Fruit fly (Drosophila melanogaster) whole organism, embryonic: ENCODE measurements around the gene a10.

Experiments used
- Ada2b ChIP-seq: fragments of 200-800 bp; sonication (Bioruptor generic); IDR thresholded peaks from 2 replicates; pipeline ENCODE4 v1.3.6; 2022; ENCODE audit warnings: missing biosample characterization, missing genetic modification characterization
- Adf1 ChIP-seq: fragments of 200-800 bp; sonication (Bioruptor generic); IDR thresholded peaks from 2 replicates; pipeline ENCODE4 v1.3.6; 2022; ENCODE audit warnings: missing biosample characterization, missing genetic modification characterization
- BEAF-32 ChIP-seq: fragments of 200-800 bp; sonication (Bioruptor generic); optimal IDR thresholded peaks from 3 replicates; lab custom pipeline; 2017; ENCODE audit warnings: missing biosample characterization, missing genetic modification characterization, mild to moderate bottlenecking, moderate library complexity, missing genetic modification reagents
- Bgb ChIP-seq: fragments of 200-800 bp; sonication (Bioruptor generic); IDR thresholded peaks from 2 replicates; pipeline ENCODE4 v1.3.6; 2022; ENCODE audit warnings: missing biosample characterization, missing genetic modification characterization; ENCODE audit not compliant: partially characterized antibody
- C15 ChIP-seq: fragments of 200-800 bp; sonication (Bioruptor generic); IDR thresholded peaks from 3 replicates; pipeline ENCODE4 v1.3.6; 2022; ENCODE audit warnings: missing biosample characterization, missing genetic modification characterization
- CG12104 ChIP-seq: fragments of 200-800 bp; sonication (Bioruptor generic); optimal IDR thresholded peaks from 3 replicates; lab custom pipeline; 2016; ENCODE audit warnings: missing biosample characterization, missing genetic modification characterization
- CG12769 ChIP-seq: fragments of 200-800 bp; sonication (Bioruptor generic); optimal IDR thresholded peaks from 2 replicates; lab custom pipeline; 2019; ENCODE audit warnings: missing biosample characterization, mild to moderate bottlenecking, missing genetic modification characterization, moderate library complexity
- CG13287 ChIP-seq: fragments of 200-800 bp; sonication (Bioruptor generic); IDR thresholded peaks from 2 replicates; pipeline ENCODE4 v1.3.6; 2022; ENCODE audit warnings: missing biosample characterization, missing genetic modification characterization; ENCODE audit not compliant: partially characterized antibody
- CG13894 ChIP-seq: fragments of 200-800 bp; sonication (Bioruptor generic); optimal IDR thresholded peaks from 3 replicates; lab custom pipeline; 2018; ENCODE audit warnings: missing biosample characterization, mild to moderate bottlenecking, missing genetic modification characterization, moderate library complexity
- CG15073 ChIP-seq: fragments of 200-800 bp; sonication (Bioruptor generic); optimal IDR thresholded peaks from 2 replicates; lab custom pipeline; 2016; ENCODE audit warnings: missing biosample characterization, missing genetic modification characterization
- CG16813 ChIP-seq: fragments of 200-800 bp; sonication (Bioruptor generic); IDR thresholded peaks from 3 replicates; pipeline ENCODE4 v1.3.6; 2022; ENCODE audit warnings: missing biosample characterization, missing genetic modification characterization; ENCODE audit not compliant: partially characterized antibody
- CG17612 ChIP-seq: fragments of 200-800 bp; sonication (Bioruptor generic); IDR thresholded peaks from 2 replicates; pipeline ENCODE4 v1.3.6; 2022; ENCODE audit warnings: missing biosample characterization, missing genetic modification characterization
- CG18764 ChIP-seq: fragments of 200-800 bp; sonication (Bioruptor generic); optimal IDR thresholded peaks from 3 replicates; lab custom pipeline; 2016; ENCODE audit warnings: missing biosample characterization, missing genetic modification characterization
- CG31365 ChIP-seq: fragments of 200-800 bp; sonication (Bioruptor generic); optimal IDR thresholded peaks from 2 replicates; lab custom pipeline; 2018; ENCODE audit warnings: missing biosample characterization, mild to moderate bottlenecking, missing genetic modification characterization
- CG4730 ChIP-seq: fragments of 200-800 bp; sonication (Bioruptor generic); IDR thresholded peaks from 2 replicates; pipeline ENCODE4 v1.3.6; 2022; ENCODE audit warnings: missing biosample characterization, missing genetic modification characterization
- CG6654 ChIP-seq: fragments of 200-800 bp; sonication (Bioruptor generic); optimal IDR thresholded peaks from 2 replicates; lab custom pipeline; 2017; ENCODE audit warnings: missing biosample characterization, mild to moderate bottlenecking, missing genetic modification characterization
- CG7372 ChIP-seq: fragments of 200-800 bp; sonication (Bioruptor generic); IDR thresholded peaks from 2 replicates; pipeline ENCODE4 v1.3.6; 2022; ENCODE audit warnings: missing biosample characterization, missing genetic modification characterization
- CG8290 ChIP-seq, 3 experiments: fragments of 200-800 bp; sonication (Bioruptor generic); optimal IDR thresholded peaks; 2 replicates each; lab custom pipeline; 2016 to 2019; ENCODE audit warnings: missing biosample characterization in 3 of 3, missing genetic modification characterization in 3 of 3, mild to moderate bottlenecking in 2 of 3, moderate library complexity in 1 of 3
- CG8478 ChIP-seq: fragments of >200 bp; optimal IDR thresholded peaks from 2 replicates; lab custom pipeline; 2018
- CG9437 ChIP-seq: fragments of 200-800 bp; sonication (Bioruptor generic); optimal IDR thresholded peaks from 2 replicates; lab custom pipeline; 2018; ENCODE audit warnings: missing biosample characterization, mild to moderate bottlenecking, missing genetic modification characterization
- Camta ChIP-seq: fragments of 200-800 bp; sonication (Bioruptor generic); optimal IDR thresholded peaks from 2 replicates; lab custom pipeline; 2016; ENCODE audit warnings: missing biosample characterization, missing genetic modification characterization
- CkIIα-i1 ChIP-seq: fragments of 200-800 bp; sonication (Bioruptor generic); IDR thresholded peaks from 2 replicates; pipeline ENCODE4 v1.3.6; 2022; ENCODE audit warnings: missing biosample characterization, missing genetic modification characterization
- Dll ChIP-seq: fragments of 200-800 bp; sonication (Bioruptor generic); IDR thresholded peaks from 4 replicates; pipeline ENCODE4 v1.3.6; 2022; ENCODE audit warnings: missing biosample characterization, missing genetic modification characterization; ENCODE audit not compliant: partially characterized antibody
- ERR ChIP-seq: fragments of 200-800 bp; sonication (Bioruptor generic); optimal IDR thresholded peaks from 2 replicates; lab custom pipeline; 2016; ENCODE audit warnings: missing biosample characterization, missing genetic modification characterization
- Eip74EF ChIP-seq, 2 experiments: fragments of 200-800 bp in 1 of 2; fragments of >200 bp in 1 of 2; sonication (Bioruptor generic) in 1 of 2; optimal IDR thresholded peaks; 2 replicates each; lab custom pipeline; 2017 to 2019; ENCODE audit warnings: missing biosample characterization in 2 of 2, missing genetic modification characterization in 2 of 2, mild to moderate bottlenecking in 1 of 2, moderate library complexity in 1 of 2
- MBD-R2 ChIP-seq: fragments of 200-800 bp; sonication (Bioruptor generic); IDR thresholded peaks from 2 replicates; pipeline ENCODE4 v1.3.6; 2022; ENCODE audit warnings: missing biosample characterization, missing genetic modification characterization
- Med ChIP-seq: fragments of 200-800 bp; sonication (Bioruptor generic); peaks from one replicate; lab custom pipeline; 2016; ENCODE audit warnings: missing biosample characterization, missing genetic modification characterization, mild to moderate bottlenecking, inconsistent platforms, moderate library complexity
- Scr ChIP-seq: fragments of 200-800 bp; sonication (Bioruptor generic); IDR thresholded peaks from 2 replicates; pipeline ENCODE4 v1.3.6; 2022; ENCODE audit warnings: missing biosample characterization, missing genetic modification characterization; ENCODE audit not compliant: partially characterized antibody
- Sox102F ChIP-seq: fragments of 200-800 bp; sonication (Bioruptor generic); optimal IDR thresholded peaks from 2 replicates; lab custom pipeline; 2018; ENCODE audit warnings: missing biosample characterization, mild to moderate bottlenecking, missing genetic modification characterization, moderate library complexity
- Trl ChIP-seq, 3 experiments: fragments of >200 bp in 2 of 3; fragments of 200-800 bp in 1 of 3; sonication (Bioruptor generic) in 1 of 3; optimal IDR thresholded peaks; 2 replicates in 1 of 3; 3 replicates in 2 of 3; lab custom pipeline; 2016 to 2017; ENCODE audit warnings: missing biosample characterization in 1 of 3, missing genetic modification characterization in 1 of 3
- ab ChIP-seq: fragments of 200-800 bp; sonication (Bioruptor generic); optimal IDR thresholded peaks from 2 replicates; lab custom pipeline; 2016; ENCODE audit warnings: missing biosample characterization, missing genetic modification characterization
- al ChIP-seq: fragments of 200-800 bp; sonication (Bioruptor generic); IDR thresholded peaks from 2 replicates; pipeline ENCODE4 v1.3.6; 2022; ENCODE audit warnings: missing biosample characterization, missing genetic modification characterization
- amos ChIP-seq: fragments of 200-800 bp; sonication (Bioruptor generic); IDR thresholded peaks from 2 replicates; pipeline ENCODE4 v1.3.6; 2022; ENCODE audit warnings: missing biosample characterization, missing genetic modification characterization; ENCODE audit not compliant: partially characterized antibody
- ap ChIP-seq: fragments of 200-800 bp; sonication (Bioruptor generic); IDR thresholded peaks from 2 replicates; pipeline ENCODE4 v1.3.6; 2022; ENCODE audit warnings: missing biosample characterization, missing genetic modification characterization
- bbx ChIP-seq: fragments of 200-800 bp; sonication (Bioruptor generic); IDR thresholded peaks from 2 replicates; pipeline ENCODE4 v1.3.6; 2022; ENCODE audit warnings: missing biosample characterization, missing genetic modification characterization; ENCODE audit not compliant: partially characterized antibody
- chinmo ChIP-seq: fragments of 200-800 bp; sonication (Bioruptor generic); IDR thresholded peaks from 4 replicates; pipeline ENCODE4 v1.3.6; 2022; ENCODE audit warnings: missing biosample characterization, missing genetic modification characterization; ENCODE audit not compliant: partially characterized antibody
- cwo ChIP-seq: fragments of 200-800 bp; sonication (Bioruptor generic); optimal IDR thresholded peaks from 3 replicates; lab custom pipeline; 2017; ENCODE audit warnings: missing biosample characterization, missing genetic modification characterization, mild to moderate bottlenecking, moderate library complexity, missing genetic modification reagents
- emc ChIP-seq: fragments of 200-800 bp; sonication (Bioruptor generic); optimal IDR thresholded peaks from 2 replicates; lab custom pipeline; 2016; ENCODE audit warnings: missing biosample characterization, missing genetic modification characterization
- ems ChIP-seq: fragments of 200-800 bp; sonication (Bioruptor generic); optimal IDR thresholded peaks from 3 replicates; lab custom pipeline; 2016; ENCODE audit warnings: missing biosample characterization, missing genetic modification characterization
- fru ChIP-seq: fragments of >200 bp; optimal IDR thresholded peaks from 2 replicates; lab custom pipeline; 2017
- fu2 ChIP-seq: fragments of 200-800 bp; sonication (Bioruptor generic); optimal IDR thresholded peaks from 2 replicates; lab custom pipeline; 2016; ENCODE audit warnings: missing biosample characterization, missing genetic modification characterization
- gro ChIP-seq: fragments of 200-800 bp; sonication (Bioruptor generic); optimal IDR thresholded peaks from 2 replicates; lab custom pipeline; 2016; ENCODE audit warnings: missing biosample characterization, missing genetic modification characterization
- lov ChIP-seq, 2 experiments: fragments of 200-800 bp in 1 of 2; fragments of >200 bp in 1 of 2; sonication (Bioruptor generic) in 1 of 2; IDR thresholded peaks in 1 of 2; optimal IDR thresholded peaks in 1 of 2; 2 replicates in 1 of 2; 3 replicates in 1 of 2; pipeline versions ENCODE4 v1.3.6 to Lab custom; 2017 to 2022; ENCODE audit warnings: missing biosample characterization in 1 of 2, missing genetic modification characterization in 1 of 2
- mirr ChIP-seq: fragments of 200-800 bp; sonication (Bioruptor generic); optimal IDR thresholded peaks from 3 replicates; lab custom pipeline; 2018; ENCODE audit warnings: missing biosample characterization, mild to moderate bottlenecking, missing genetic modification characterization
- nerfin-1 ChIP-seq: fragments of 200-800 bp; sonication (Bioruptor generic); optimal IDR thresholded peaks from 3 replicates; lab custom pipeline; 2019; ENCODE audit warnings: missing biosample characterization, mild to moderate bottlenecking, missing genetic modification characterization, moderate library complexity
- sd ChIP-seq: fragments of 200-800 bp; sonication (Bioruptor generic); optimal IDR thresholded peaks from 3 replicates; lab custom pipeline; 2018; ENCODE audit warnings: missing biosample characterization, mild to moderate bottlenecking, missing genetic modification characterization, moderate library complexity
- sima ChIP-seq: fragments of 200-800 bp; sonication (Bioruptor generic); optimal IDR thresholded peaks from 2 replicates; lab custom pipeline; 2016; ENCODE audit warnings: missing biosample characterization, missing genetic modification characterization
- tna ChIP-seq: fragments of 200-800 bp; sonication (Bioruptor generic); IDR thresholded peaks from 2 replicates; pipeline ENCODE4 v1.3.6; 2022; ENCODE audit warnings: missing biosample characterization, missing genetic modification characterization; ENCODE audit not compliant: partially characterized antibody
- vvl ChIP-seq: fragments of 200-800 bp; sonication (Bioruptor generic); IDR thresholded peaks from 2 replicates; pipeline ENCODE4 v1.3.6; 2022; ENCODE audit warnings: missing biosample characterization, missing genetic modification characterization

The a10 gene

dm6 chr3L:16985578-16985977, 38.0 kb downstream of the a10 start:
- TF ChIP-seq Ada2b (GFP tag; lab: Robert Waterston, UW) (no peak), ap (no peak), Dll (GFP tag; lab: Robert Waterston, UW) (peak; percentile 32; the same call in 1 of the 4 replicates), CG9437 (GFP tag; lab: Kevin White, UChicago) (no peak), BEAF-32 (GFP tag; lab: Kevin White, UChicago) (no peak), amos (GFP tag; lab: Robert Waterston, UW) (peak; percentile 35; the same call in 1 of the 2 replicates), CG17612 (GFP tag; lab: Robert Waterston, UW) (no peak), al (GFP tag; lab: Robert Waterston, UW) (no peak), ems (no peak), CG4730 (GFP tag; lab: Robert Waterston, UW) (no peak), fru (lab: Kevin White, UChicago) (no peak), Camta (GFP tag; lab: Kevin White, UChicago) (no peak), CkIIα-i1 (GFP tag; lab: Robert Waterston, UW) (no peak), CG8290 (GFP tag; optimal IDR thresholded peaks at IDR 0.05; lab: Kevin White, UChicago) (no peak), CG8290 (tag; optimal IDR thresholded peaks at IDR 0.05; lab: Kevin White, UChicago) (peak in 1 of 2 experiments; percentile 37), CG6654 (no peak), nerfin-1 (tag; lab: Kevin White, UChicago) (no peak), ERR (no peak), Sox102F (GFP tag; lab: Kevin White, UChicago) (no peak), Eip74EF (GFP tag; optimal IDR thresholded peaks at IDR 0.05; lab: Kevin White, UChicago) (no peak), Bgb (peak; percentile 46; the same call in 1 of the 2 replicates), chinmo (GFP tag; lab: Robert Waterston, UW) (peak; percentile 89; the same call in 2 of the 4 replicates), emc (GFP tag; lab: Kevin White, UChicago) (no peak), Scr (0 out of 2 replicates have a peak, but pooled peaks have one; percentile 10), C15 (GFP tag; lab: Robert Waterston, UW) (no peak), lov (optimal IDR thresholded peaks at IDR 0.05; lab: Kevin White, UChicago) (no peak), lov (GFP tag; IDR thresholded peaks at IDR 0.05; lab: Robert Waterston, UW) (no peak), bbx (GFP tag; lab: Robert Waterston, UW) (0 out of 2 replicates have a peak, but pooled peaks have one; percentile 18), MBD-R2 (GFP tag; lab: Robert Waterston, UW) (0 out of 2 replicates have a peak, but pooled peaks have one; percentile 14), CG13894 (tag; lab: Kevin White, UChicago) (peak; percentile 29), Trl (optimal IDR thresholded peaks at IDR 0.05; lab: Kevin White, UChicago) (no peak), Trl (GFP tag; optimal IDR thresholded peaks at IDR 0.05; lab: Kevin White, UChicago) (no peak), CG12104 (GFP tag; lab: Kevin White, UChicago) (no peak), CG16813 (GFP tag; lab: Robert Waterston, UW) (peak; percentile 26; the same call in 1 of the 3 replicates), ab (GFP tag; lab: Kevin White, UChicago) (no peak), CG13287 (GFP tag; lab: Robert Waterston, UW) (peak; percentile 55; the same call in 1 of the 2 replicates), CG18764 (GFP tag; lab: Kevin White, UChicago) (no peak), CG8478 (lab: Kevin White, UChicago) (no peak), CG7372 (GFP tag; lab: Robert Waterston, UW) (no peak), Adf1 (GFP tag; lab: Robert Waterston, UW) (no peak), mirr (no peak), CG31365 (tag; lab: Kevin White, UChicago) (no peak), tna (GFP tag; lab: Robert Waterston, UW) (peak; percentile 41; the same call in 1 of the 2 replicates), fu2 (GFP tag; lab: Kevin White, UChicago) (no peak), CG15073 (GFP tag; lab: Kevin White, UChicago) (no peak), gro (GFP tag; lab: Kevin White, UChicago) (no peak), Med (peak; percentile 61), vvl (GFP tag; lab: Robert Waterston, UW) (peak; percentile 56), sd (tag; lab: Kevin White, UChicago) (no peak), CG12769 (tag; lab: Kevin White, UChicago) (peak; percentile 60), cwo (GFP tag; lab: Kevin White, UChicago) (no peak), sima (GFP tag; lab: Kevin White, UChicago) (no peak)
